Fruit fly (Drosophila melanogaster) whole organism, embryonic: ENCODE data around the gene Sym.

Experiments
- Bgb ChIP-seq: fragments of 200-800 bp; sonication (Bioruptor generic); IDR thresholded peaks from 2 replicates; pipeline ENCODE4 v1.3.6; 2022; ENCODE audit warnings: missing biosample characterization, missing genetic modification characterization; ENCODE audit not compliant: partially characterized antibody
- C15 ChIP-seq: fragments of 200-800 bp; sonication (Bioruptor generic); IDR thresholded peaks from 3 replicates; pipeline ENCODE4 v1.3.6; 2022; ENCODE audit warnings: missing biosample characterization, missing genetic modification characterization
- CG10321 ChIP-seq: fragments of 200-800 bp; sonication (Bioruptor generic); IDR thresholded peaks from 2 replicates; pipeline ENCODE4 v1.3.6; 2022; ENCODE audit warnings: missing biosample characterization, missing genetic modification characterization
- CG11247 ChIP-seq: fragments of 200-800 bp; sonication (Bioruptor generic); IDR thresholded peaks from 2 replicates; pipeline ENCODE4 v1.3.6; 2022; ENCODE audit warnings: missing biosample characterization, missing genetic modification characterization
- CG13894 ChIP-seq: fragments of 200-800 bp; sonication (Bioruptor generic); optimal IDR thresholded peaks from 3 replicates; lab custom pipeline; 2018; ENCODE audit warnings: missing biosample characterization, mild to moderate bottlenecking, missing genetic modification characterization, moderate library complexity
- CG14860 ChIP-seq: fragments of 200-800 bp; sonication (Bioruptor generic); IDR thresholded peaks from 3 replicates; pipeline ENCODE4 v1.3.6; 2022; ENCODE audit warnings: missing biosample characterization, missing genetic modification characterization; ENCODE audit not compliant: partially characterized antibody
- CG15696 ChIP-seq: fragments of 200-800 bp; sonication (Bioruptor generic); optimal IDR thresholded peaks from 2 replicates; lab custom pipeline; 2019; ENCODE audit warnings: missing biosample characterization, mild to moderate bottlenecking, missing genetic modification characterization, moderate library complexity
- CG1792 ChIP-seq: fragments of 200-800 bp; sonication (Bioruptor generic); optimal IDR thresholded peaks from 2 replicates; lab custom pipeline; 2016; ENCODE audit warnings: missing biosample characterization, missing genetic modification characterization
- CG1832 ChIP-seq: fragments of 200-800 bp; sonication (Bioruptor generic); optimal IDR thresholded peaks from 2 replicates; lab custom pipeline; 2017; ENCODE audit warnings: missing biosample characterization, mild to moderate bottlenecking, missing genetic modification characterization, inconsistent platforms
- CG18764 ChIP-seq: fragments of 200-800 bp; sonication (Bioruptor generic); optimal IDR thresholded peaks from 3 replicates; lab custom pipeline; 2016; ENCODE audit warnings: missing biosample characterization, missing genetic modification characterization
- CG2199 ChIP-seq: fragments of 200-800 bp; sonication (Bioruptor generic); IDR thresholded peaks from 3 replicates; pipeline ENCODE4 v1.3.6; 2022; ENCODE audit warnings: missing biosample characterization, missing genetic modification characterization
- CG2202 ChIP-seq: fragments of 200-800 bp; sonication (Bioruptor generic); optimal IDR thresholded peaks from 2 replicates; lab custom pipeline; 2018; ENCODE audit warnings: missing biosample characterization, mild to moderate bottlenecking, missing genetic modification characterization
- CG31224 ChIP-seq: fragments of 200-800 bp; sonication (Bioruptor generic); IDR thresholded peaks from 2 replicates; pipeline ENCODE4 v1.3.6; 2022; ENCODE audit warnings: missing biosample characterization, missing genetic modification characterization
- CG31365 ChIP-seq: fragments of 200-800 bp; sonication (Bioruptor generic); optimal IDR thresholded peaks from 2 replicates; lab custom pipeline; 2018; ENCODE audit warnings: missing biosample characterization, mild to moderate bottlenecking, missing genetic modification characterization
- CG33557 ChIP-seq: fragments of 200-800 bp; sonication (Bioruptor generic); optimal IDR thresholded peaks from 2 replicates; lab custom pipeline; 2019; ENCODE audit warnings: missing biosample characterization, mild to moderate bottlenecking, missing genetic modification characterization, moderate library complexity
- CG3407 ChIP-seq: fragments of 200-800 bp; sonication (Bioruptor generic); optimal IDR thresholded peaks from 2 replicates; lab custom pipeline; 2018; ENCODE audit warnings: missing biosample characterization, mild to moderate bottlenecking, missing genetic modification characterization
- CG6813 ChIP-seq: fragments of 200-800 bp; sonication (Bioruptor generic); optimal IDR thresholded peaks from 2 replicates; lab custom pipeline; 2017; ENCODE audit warnings: missing biosample characterization, missing genetic modification characterization, mild to moderate bottlenecking, moderate library complexity, missing genetic modification reagents
- Camta ChIP-seq: fragments of 200-800 bp; sonication (Bioruptor generic); optimal IDR thresholded peaks from 2 replicates; lab custom pipeline; 2016; ENCODE audit warnings: missing biosample characterization, missing genetic modification characterization
- Deaf1 ChIP-seq: fragments of 200-800 bp; optimal IDR thresholded peaks from 3 replicates; lab custom pipeline; 2019; ENCODE audit warnings: missing biosample characterization, mild to moderate bottlenecking, missing genetic modification characterization, moderate library complexity
- Dek ChIP-seq: fragments of 200-800 bp; sonication (Bioruptor generic); optimal IDR thresholded peaks from 3 replicates; lab custom pipeline; 2019; ENCODE audit warnings: missing biosample characterization, mild to moderate bottlenecking, missing genetic modification characterization, moderate library complexity
- ERR ChIP-seq: fragments of 200-800 bp; sonication (Bioruptor generic); optimal IDR thresholded peaks from 2 replicates; lab custom pipeline; 2016; ENCODE audit warnings: missing biosample characterization, missing genetic modification characterization
- Elba2 ChIP-seq: fragments of 200-800 bp; sonication (Bioruptor generic); optimal IDR thresholded peaks from 3 replicates; lab custom pipeline; 2016; ENCODE audit warnings: missing biosample characterization, missing genetic modification characterization
- Ets65A ChIP-seq: fragments of 200-800 bp; sonication (Bioruptor generic); peaks from one replicate; lab custom pipeline; 2016; ENCODE audit warnings: missing biosample characterization, missing genetic modification characterization
- H2.0 ChIP-seq: fragments of 200-800 bp; sonication (Bioruptor generic); IDR thresholded peaks from 2 replicates; pipeline ENCODE4 v1.3.6; 2022; ENCODE audit warnings: missing biosample characterization, missing genetic modification characterization
- Hr51 ChIP-seq, 2 experiments: fragments of 200-800 bp; sonication (Bioruptor generic); optimal IDR thresholded peaks; 2 replicates in 1 of 2; 3 replicates in 1 of 2; lab custom pipeline; 2016 to 2018; ENCODE audit warnings: missing biosample characterization in 2 of 2, missing genetic modification characterization in 2 of 2, mild to moderate bottlenecking in 1 of 2, moderate library complexity in 1 of 2
- MTF-1 ChIP-seq: fragments of 200-800 bp; sonication (Bioruptor generic); optimal IDR thresholded peaks from 2 replicates; lab custom pipeline; 2018; ENCODE audit warnings: missing biosample characterization, mild to moderate bottlenecking, missing genetic modification characterization, borderline replicate concordance
- Myb ChIP-seq: fragments of 200-800 bp; sonication (Bioruptor generic); optimal IDR thresholded peaks from 2 replicates; lab custom pipeline; 2016; ENCODE audit warnings: missing biosample characterization, missing genetic modification characterization
- NFAT ChIP-seq: fragments of 200-800 bp; sonication (Bioruptor generic); IDR thresholded peaks from 2 replicates; pipeline ENCODE4 v1.3.6; 2022; ENCODE audit warnings: missing biosample characterization, missing genetic modification characterization
- NK7.1 ChIP-seq: fragments of 200-800 bp; sonication (Bioruptor generic); optimal IDR thresholded peaks from 3 replicates; lab custom pipeline; 2016; ENCODE audit warnings: missing biosample characterization, missing genetic modification characterization
- Opbp ChIP-seq: fragments of 200-800 bp; sonication (Bioruptor generic); IDR thresholded peaks from 3 replicates; pipeline ENCODE4 v1.3.6; 2022; ENCODE audit warnings: missing biosample characterization, missing genetic modification characterization; ENCODE audit not compliant: partially characterized antibody
- Sox102F ChIP-seq: fragments of 200-800 bp; sonication (Bioruptor generic); optimal IDR thresholded peaks from 2 replicates; lab custom pipeline; 2018; ENCODE audit warnings: missing biosample characterization, mild to moderate bottlenecking, missing genetic modification characterization, moderate library complexity
- abd-A ChIP-seq: fragments of 200-800 bp; sonication (Bioruptor generic); optimal IDR thresholded peaks from 3 replicates; lab custom pipeline; 2019; ENCODE audit warnings: missing biosample characterization, mild to moderate bottlenecking, missing genetic modification characterization, moderate library complexity
- ac ChIP-seq: fragments of 200-800 bp; sonication (Bioruptor generic); optimal IDR thresholded peaks from 3 replicates; lab custom pipeline; 2017; ENCODE audit warnings: missing biosample characterization, mild to moderate bottlenecking, missing genetic modification characterization
- chm ChIP-seq: fragments of 200-800 bp; sonication (Bioruptor generic); IDR thresholded peaks from 2 replicates; pipeline ENCODE4 v1.3.6; 2022; ENCODE audit warnings: missing biosample characterization, missing genetic modification characterization
- crol ChIP-seq: fragments of 200-800 bp; sonication (Bioruptor generic); IDR thresholded peaks from 2 replicates; pipeline ENCODE4 v1.3.6; 2022; ENCODE audit warnings: missing biosample characterization, missing genetic modification characterization
- cwo ChIP-seq: fragments of 200-800 bp; sonication (Bioruptor generic); optimal IDR thresholded peaks from 3 replicates; lab custom pipeline; 2017; ENCODE audit warnings: missing biosample characterization, missing genetic modification characterization, mild to moderate bottlenecking, moderate library complexity, missing genetic modification reagents
- dmrt11E ChIP-seq: fragments of 200-800 bp; sonication (Bioruptor generic); optimal IDR thresholded peaks from 3 replicates; lab custom pipeline; 2018; ENCODE audit warnings: missing biosample characterization, mild to moderate bottlenecking, missing genetic modification characterization, moderate library complexity
- her ChIP-seq: fragments of 200-800 bp; sonication (Bioruptor generic); optimal IDR thresholded peaks from 2 replicates; lab custom pipeline; 2016; ENCODE audit warnings: missing biosample characterization, missing genetic modification characterization
- kay ChIP-seq: fragments of 200-800 bp; sonication (Bioruptor generic); optimal IDR thresholded peaks from 2 replicates; lab custom pipeline; 2016; ENCODE audit warnings: missing biosample characterization, missing genetic modification characterization
- kni ChIP-seq: fragments of 200-800 bp; sonication (Bioruptor generic); optimal IDR thresholded peaks from 3 replicates; lab custom pipeline; 2017; ENCODE audit warnings: mild to moderate bottlenecking, missing biosample characterization, missing genetic modification reagents, missing genetic modification characterization
- mirr ChIP-seq: fragments of 200-800 bp; sonication (Bioruptor generic); optimal IDR thresholded peaks from 3 replicates; lab custom pipeline; 2018; ENCODE audit warnings: missing biosample characterization, mild to moderate bottlenecking, missing genetic modification characterization
- otp ChIP-seq: fragments of 200-800 bp; sonication (Bioruptor generic); IDR thresholded peaks from 3 replicates; pipeline ENCODE4, ENCODE4 v1.3.6; 2022; ENCODE audit warnings: missing biosample characterization, missing genetic modification characterization
- phol ChIP-seq: fragments of 200-800 bp; sonication (Bioruptor generic); optimal IDR thresholded peaks from 3 replicates; lab custom pipeline; 2018; ENCODE audit warnings: missing biosample characterization, mild to moderate bottlenecking, missing genetic modification characterization, moderate library complexity
- scrt ChIP-seq: fragments of 200-800 bp; sonication (Bioruptor generic); optimal IDR thresholded peaks from 2 replicates; lab custom pipeline; 2018; ENCODE audit warnings: missing biosample characterization, mild to moderate bottlenecking, missing genetic modification characterization, moderate library complexity
- sens ChIP-seq: fragments of 200-800 bp; sonication (Bioruptor generic); peaks from one replicate; lab custom pipeline; 2016; ENCODE audit warnings: missing biosample characterization, missing genetic modification characterization
- toy ChIP-seq: fragments of 200-800 bp; sonication (Bioruptor generic); IDR thresholded peaks from 2 replicates; pipeline ENCODE4 v1.3.6; 2022; ENCODE audit warnings: missing biosample characterization, missing genetic modification characterization
- z ChIP-seq: fragments of 200-800 bp; sonication (Bioruptor generic); IDR thresholded peaks from 3 replicates; pipeline ENCODE4 v1.3.6; 2022; ENCODE audit warnings: missing biosample characterization, missing genetic modification characterization

Sym gene

DNA sequence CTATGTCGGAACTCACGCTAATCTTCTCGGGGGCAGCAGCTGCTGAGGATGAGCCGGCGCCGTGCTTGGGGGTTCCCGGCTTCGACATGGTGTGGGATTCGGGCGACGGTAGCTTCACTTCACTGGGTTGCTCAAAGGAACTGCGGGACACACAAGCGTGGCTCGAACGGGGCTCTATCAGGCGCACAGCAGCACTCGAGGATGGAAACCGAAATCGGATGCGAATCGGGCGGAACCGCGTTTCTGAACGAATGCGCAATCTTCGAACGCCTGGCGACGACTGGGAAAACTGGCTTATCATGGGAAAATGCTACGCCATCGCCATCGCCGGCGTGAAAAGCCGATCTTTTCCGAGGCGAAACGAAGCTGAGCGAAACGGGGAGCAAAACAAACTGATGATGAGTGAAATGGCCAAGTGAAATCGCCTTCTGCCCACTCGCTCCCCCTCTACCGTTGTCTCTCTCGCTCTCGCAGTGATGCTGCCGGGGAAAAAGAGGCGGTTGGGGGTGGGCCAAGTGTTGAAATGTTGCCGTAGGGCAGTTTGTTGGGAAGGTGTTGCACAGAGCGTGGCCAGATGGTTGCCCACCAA lies 29.4 kb upstream of the Sym start:
- no peak for TF ChIP-seq CG1792 (GFP tag; lab: Kevin White, UChicago)
- TF ChIP-seq Deaf1 (tag; lab: Kevin White, UChicago) = peak; percentile 95
- no peak for TF ChIP-seq her (GFP tag; lab: Kevin White, UChicago)
- peak; percentile 46 for TF ChIP-seq CG13894
- peak; percentile 72 for TF ChIP-seq z (GFP tag; lab: Robert Waterston, UW)
- TF ChIP-seq H2.0 (GFP tag; lab: Robert Waterston, UW) = no peak
- TF ChIP-seq crol (GFP tag; lab: Robert Waterston, UW) = 0 out of 2 replicates have a peak, but pooled peaks have one; percentile 28
- TF ChIP-seq scrt (GFP tag; lab: Kevin White, UChicago) = peak; percentile 42
- 0 out of 2 replicates have a peak, but pooled peaks have one; percentile 14 for TF ChIP-seq CG10321 (GFP tag; lab: Robert Waterston, UW)
- peak; percentile 53 for TF ChIP-seq abd-A
- 0 out of 2 replicates have a peak, but pooled peaks have one; percentile 9 for TF ChIP-seq NFAT (GFP tag; lab: Robert Waterston, UW)
- TF ChIP-seq Ets65A = peak; percentile 93
- 0 out of 2 replicates have a peak, but pooled peaks have one; percentile 23 for TF ChIP-seq Bgb (GFP tag; lab: Robert Waterston, UW)
- TF ChIP-seq CG31224 (GFP tag; lab: Robert Waterston, UW) = peak; percentile 70
- peak; percentile 30 for TF ChIP-seq CG1832 (GFP tag; lab: Kevin White, UChicago)
- TF ChIP-seq, all 482 proteins: peak for 12

DNA sequence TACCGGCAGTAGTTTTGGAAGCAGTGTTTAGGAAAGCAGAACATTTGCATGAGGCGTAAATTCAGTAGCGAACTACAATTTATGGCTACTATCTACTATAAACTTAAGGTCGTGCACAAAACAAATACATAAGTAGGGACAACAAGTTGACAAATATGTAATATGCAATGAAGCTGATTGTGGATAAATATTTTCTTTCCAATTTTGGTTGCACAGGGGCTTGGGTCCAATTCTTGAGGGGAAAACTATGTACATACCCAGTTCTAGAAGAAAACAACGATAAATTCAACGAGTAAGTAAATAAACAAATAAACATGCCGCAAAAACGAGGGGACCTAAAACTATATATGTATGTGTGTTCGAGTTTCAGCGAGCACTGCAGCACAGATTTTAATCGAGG lies 18.7 kb upstream of the Sym start:
- TF ChIP-seq CG33557 (GFP tag; lab: Kevin White, UChicago) (peak; percentile 27), sens (peak; percentile 71), MTF-1 (GFP tag; lab: Kevin White, UChicago) (peak; percentile 3), CG2199 (GFP tag; lab: Robert Waterston, UW) (no peak), mirr (GFP tag; lab: Kevin White, UChicago) (no peak), Ets65A (no peak), CG11247 (GFP tag; lab: Robert Waterston, UW) (no peak), CG15696 (tag; lab: Kevin White, UChicago) (peak; percentile 79), dmrt11E (tag; lab: Kevin White, UChicago) (peak; percentile 46), Camta (GFP tag; lab: Kevin White, UChicago) (no peak), CG2202 (peak; percentile 37), Dek (no peak), otp (GFP tag; lab: Robert Waterston, UW) (no peak), Opbp (GFP tag; lab: Robert Waterston, UW) (no peak), kni (no peak), CG6813 (peak; percentile 39), ac (GFP tag; lab: Kevin White, UChicago) (peak; percentile 39)
- TF ChIP-seq, all 482 proteins: peak for 8

DNA sequence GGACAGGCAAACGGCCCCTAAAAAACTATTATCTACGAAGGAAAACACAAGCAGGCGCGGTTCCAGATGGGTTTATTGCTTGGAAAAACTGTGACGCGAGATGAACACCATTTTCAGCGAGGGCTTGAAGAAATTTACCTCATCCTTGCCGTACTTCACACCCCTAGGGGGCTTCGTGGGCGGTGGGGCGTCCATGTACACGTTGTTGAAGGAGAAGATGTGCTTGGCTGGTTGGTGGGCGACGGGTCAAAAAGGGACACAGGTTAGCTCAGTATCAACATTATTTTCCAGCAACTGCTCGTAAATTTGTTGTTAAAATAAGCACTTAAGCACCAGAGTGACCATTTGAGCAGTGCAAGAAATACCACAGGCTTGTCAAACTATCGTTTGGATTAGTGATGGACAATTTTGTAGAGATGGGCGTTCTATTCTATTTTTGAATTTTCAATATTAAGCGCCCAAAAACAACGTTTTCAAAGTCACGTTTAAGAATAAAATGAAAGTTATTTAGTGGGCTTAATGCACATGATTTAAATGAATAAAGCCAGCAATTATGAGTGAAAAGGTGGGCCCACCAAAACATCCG lies 16.4 kb upstream of the Sym start, which contains the start of gene Sec8:
Gene Sec8, minus strand, starts transcription at position 374 of the 586 bp plus-strand sequence.
- TF ChIP-seq chm (0 out of 2 replicates have a peak, but pooled peaks have one; percentile 31), CG31365 (tag; lab: Kevin White, UChicago) (no peak), CG18764 (GFP tag; lab: Kevin White, UChicago) (peak; percentile 17), kay (GFP tag; lab: Kevin White, UChicago) (peak; percentile 1), C15 (GFP tag; lab: Robert Waterston, UW) (no peak), Hr51 (GFP tag; optimal IDR thresholded peaks at IDR 0.05; lab: Kevin White, UChicago) (peak in 1 of 2 experiments; percentile 18), ERR (no peak), Elba2 (GFP tag; lab: Kevin White, UChicago) (no peak), NK7.1 (GFP tag; lab: Kevin White, UChicago) (no peak), CG14860 (GFP tag; lab: Robert Waterston, UW) (peak; percentile 65), Sox102F (GFP tag; lab: Kevin White, UChicago) (no peak), toy (GFP tag; lab: Robert Waterston, UW) (no peak), CG3407 (GFP tag; lab: Kevin White, UChicago) (no peak), cwo (GFP tag; lab: Kevin White, UChicago) (no peak), Camta (GFP tag; lab: Kevin White, UChicago) (no peak), Myb (GFP tag; lab: Kevin White, UChicago) (peak; percentile 81), phol (tag; lab: Kevin White, UChicago) (peak; percentile 53), CG10321 (GFP tag; lab: Robert Waterston, UW) (no peak)
